Worm (Caenorhabditis elegans): ENCODE results near the gene nhr-21.
A peak's percentile ranks its signal among the peaks of the same experiment; 100 is the strongest.

Gene nhr-21

ce11 chrII:7374143-7374542, 35.1 kb downstream of the nhr-21 start, which contains the start of the genes mtch-1 and rpb-4 (continued):
- TF ChIP-seq egrh-3 (GFP tag; IDR thresholded peaks at IDR 0.05): no peak
- peak; percentile 13 for TF ChIP-seq attf-5 (GFP tag; optimal IDR thresholded peaks at IDR 0.05)
- TF ChIP-seq F52B5.7 (tag; optimal IDR thresholded peaks at IDR 0.05): no peak
- TF ChIP-seq let-526 (GFP tag; IDR thresholded peaks at IDR 0.05): no peak
- no peak for TF ChIP-seq ztf-28 (GFP tag; IDR thresholded peaks at IDR 0.05)
- no peak for TF ChIP-seq rec-8 (tag; optimal IDR thresholded peaks at IDR 0.05)
- TF ChIP-seq T07F8.4 (tag; optimal IDR thresholded peaks at IDR 0.05): no peak
- no peak for TF ChIP-seq madf-8 (GFP tag; conservative IDR thresholded peaks at IDR 0.05)
- TF ChIP-seq nhr-80 (tag; optimal IDR thresholded peaks at IDR 0.05): peak; percentile 19
- no peak for TF ChIP-seq ceh-79 (tag; optimal IDR thresholded peaks at IDR 0.05)
- no peak for TF ChIP-seq hlh-12 (tag; optimal IDR thresholded peaks at IDR 0.05)
- peak; percentile 23 for TF ChIP-seq snpc-3.4 (tag; optimal IDR thresholded peaks at IDR 0.05)
- TF ChIP-seq Y95B8A.8 (GFP tag; IDR thresholded peaks at IDR 0.05): no peak
- no peak for TF ChIP-seq ceh-58 (GFP tag; IDR thresholded peaks at IDR 0.05)
- TF ChIP-seq aptf-2 (GFP tag; conservative IDR thresholded peaks at IDR 0.05): no peak
- peak; percentile 11 for TF ChIP-seq rpc-1 (optimal IDR thresholded peaks at IDR 0.05)
- no peak for TF ChIP-seq rpc-1 (tag; optimal IDR thresholded peaks at IDR 0.05)
- TF ChIP-seq let-607 (tag; optimal IDR thresholded peaks at IDR 0.05): no peak
- TF ChIP-seq Y53F4B.3 (GFP tag; IDR thresholded peaks at IDR 0.05): no peak
- no peak for TF ChIP-seq repo-1 (tag; optimal IDR thresholded peaks at IDR 0.05)
- TF ChIP-seq unc-62 (GFP tag; optimal IDR thresholded peaks at IDR 0.05): no peak
- TF ChIP-seq atf-7 (tag; optimal IDR thresholded peaks at IDR 0.05): no peak
- no peak for TF ChIP-seq chd-7 (tag; optimal IDR thresholded peaks at IDR 0.05)
- TF ChIP-seq sptf-2 (GFP tag; optimal IDR thresholded peaks at IDR 0.05): no peak
- TF ChIP-seq lsy-27 (tag; optimal IDR thresholded peaks at IDR 0.05; ENCODE audit: borderline replicate concordance, insufficient read depth): no peak
- TF ChIP-seq B0336.3 (GFP tag; IDR thresholded peaks at IDR 0.05): no peak
- no peak for TF ChIP-seq him-1 (tag; optimal IDR thresholded peaks at IDR 0.05)
- TF ChIP-seq nfya-1 (tag; optimal IDR thresholded peaks at IDR 0.05; ENCODE audit: borderline replicate concordance, insufficient read depth): no peak
- no peak for TF ChIP-seq B0035.1 (tag; optimal IDR thresholded peaks at IDR 0.05)
- no peak for TF ChIP-seq pha-4 (tag; optimal IDR thresholded peaks at IDR 0.05)

ce11 chrII:7374980-7375379, 36.0 kb downstream of the nhr-21 start, which contains the start of gene F43E2.1:
Gene F43E2.1 (plus strand): TSS chrII:7375280.
- no peak for TF ChIP-seq madf-6 (GFP tag; IDR thresholded peaks at IDR 0.05)

- TF ChIP-seq nhr-90 (tag; optimal IDR thresholded peaks at IDR 0.05) (no peak), unc-130 (GFP tag; optimal IDR thresholded peaks at IDR 0.05) (no peak), let-526 (GFP tag; IDR thresholded peaks at IDR 0.05) (no peak), egl-44 (GFP tag; IDR thresholded peaks at IDR 0.05) (no peak), madf-6 (GFP tag; IDR thresholded peaks at IDR 0.05) (no peak), rcor-1 (GFP tag; IDR thresholded peaks at IDR 0.05) (no peak), lag-1 (GFP tag; IDR thresholded peaks at IDR 0.05) (no peak), T26A5.8 (tag; optimal IDR thresholded peaks at IDR 0.05) (no peak), ceh-79 (tag; optimal IDR thresholded peaks at IDR 0.05) (no peak), chd-7 (tag; optimal IDR thresholded peaks at IDR 0.05) (no peak), hmg-1.2 (GFP tag; IDR thresholded peaks at IDR 0.05) (no peak), repo-1 (tag; optimal IDR thresholded peaks at IDR 0.05) (no peak), ama-1 (optimal IDR thresholded peaks at IDR 0.05) (no peak), ama-1 (GFP tag; optimal IDR thresholded peaks at IDR 0.05) (no peak), akir-1 (GFP tag; optimal IDR thresholded peaks at IDR 0.05) (no peak)
Measured at ce11 chrII:7379021-7379420, 40.0 kb downstream of the nhr-21 start, which contains the start of gene C07D10.6. Gene C07D10.6 (plus strand): TSS chrII:7379321.
